Fruit fly (Drosophila melanogaster) whole organism, embryonic: ENCODE results near the gene Exo70.
A peak's percentile ranks its signal among the peaks of the same experiment; 100 is the strongest.

Source experiments
- Bgb ChIP-seq: fragments of 200-800 bp; sonication (Bioruptor generic); IDR thresholded peaks from 2 replicates; pipeline ENCODE4 v1.3.6; 2022; ENCODE audit warnings: missing biosample characterization, missing genetic modification characterization; ENCODE audit not compliant: partially characterized antibody
- CG10209 ChIP-seq: fragments of 200-800 bp; sonication (Bioruptor generic); optimal IDR thresholded peaks from 3 replicates; lab custom pipeline; 2017; ENCODE audit warnings: missing biosample characterization, mild to moderate bottlenecking, missing genetic modification characterization, missing genetic modification reagents
- CG10979 ChIP-seq: fragments of 200-800 bp; sonication (Bioruptor generic); optimal IDR thresholded peaks from 2 replicates; lab custom pipeline; 2018; ENCODE audit warnings: missing biosample characterization, mild to moderate bottlenecking, missing genetic modification characterization, moderate library complexity
- CG12071 ChIP-seq: fragments of 200-800 bp; sonication (Bioruptor generic); optimal IDR thresholded peaks from 3 replicates; lab custom pipeline; 2018; ENCODE audit warnings: missing biosample characterization, mild to moderate bottlenecking, missing genetic modification characterization
- CG12391 ChIP-seq: fragments of 200-800 bp; sonication (Bioruptor generic); optimal IDR thresholded peaks from 3 replicates; lab custom pipeline; 2018; ENCODE audit warnings: missing biosample characterization, mild to moderate bottlenecking, missing genetic modification characterization, moderate library complexity
- CG13287 ChIP-seq: fragments of 200-800 bp; sonication (Bioruptor generic); IDR thresholded peaks from 2 replicates; pipeline ENCODE4 v1.3.6; 2022; ENCODE audit warnings: missing biosample characterization, missing genetic modification characterization; ENCODE audit not compliant: partially characterized antibody
- CG1529 ChIP-seq: fragments of 200-800 bp; sonication (Bioruptor generic); optimal IDR thresholded peaks from 3 replicates; lab custom pipeline; 2018; ENCODE audit warnings: missing biosample characterization, missing genetic modification characterization
- CG1602 ChIP-seq: fragments of 200-800 bp; sonication (Bioruptor generic); optimal IDR thresholded peaks from 3 replicates; lab custom pipeline; 2016; ENCODE audit warnings: missing biosample characterization, missing genetic modification characterization
- CG16779 ChIP-seq: fragments of 200-800 bp; sonication (Bioruptor generic); IDR thresholded peaks from 2 replicates; pipeline ENCODE4 v1.3.6; 2022; ENCODE audit warnings: missing biosample characterization, missing genetic modification characterization
- CG2199 ChIP-seq: fragments of 200-800 bp; sonication (Bioruptor generic); IDR thresholded peaks from 3 replicates; pipeline ENCODE4 v1.3.6; 2022; ENCODE audit warnings: missing biosample characterization, missing genetic modification characterization
- CG43689 ChIP-seq: fragments of 200-800 bp; sonication (Bioruptor generic); IDR thresholded peaks from 2 replicates; pipeline ENCODE4 v1.3.6; 2022; ENCODE audit warnings: missing biosample characterization, missing genetic modification characterization
- CG4707 ChIP-seq: fragments of 200-800 bp; sonication (Bioruptor generic); optimal IDR thresholded peaks from 2 replicates; lab custom pipeline; 2018; ENCODE audit warnings: missing biosample characterization, mild to moderate bottlenecking, missing genetic modification characterization, moderate library complexity
- CG5180 ChIP-seq: fragments of 200-800 bp; sonication (Bioruptor generic); optimal IDR thresholded peaks from 3 replicates; lab custom pipeline; 2017; ENCODE audit warnings: missing biosample characterization, missing genetic modification characterization, mild to moderate bottlenecking, moderate library complexity, missing genetic modification reagents
- CG6272 ChIP-seq: fragments of 200-800 bp; sonication (Bioruptor generic); IDR thresholded peaks from 2 replicates; pipeline ENCODE4 v1.3.6; 2022; ENCODE audit warnings: missing biosample characterization, missing genetic modification characterization
- CG7556 ChIP-seq: fragments of 200-800 bp; sonication (Bioruptor generic); optimal IDR thresholded peaks from 2 replicates; lab custom pipeline; 2017; ENCODE audit warnings: missing biosample characterization, mild to moderate bottlenecking, missing genetic modification characterization
- CG7987 ChIP-seq: fragments of 200-800 bp; sonication (Bioruptor generic); optimal IDR thresholded peaks from 2 replicates; lab custom pipeline; 2018; ENCODE audit warnings: missing biosample characterization, mild to moderate bottlenecking, missing genetic modification characterization, moderate library complexity
- CG8281 ChIP-seq: fragments of 200-800 bp; sonication (Bioruptor generic); optimal IDR thresholded peaks from 2 replicates; lab custom pipeline; 2018; ENCODE audit warnings: missing biosample characterization, mild to moderate bottlenecking, missing genetic modification characterization, moderate library complexity
- CG8765 ChIP-seq: fragments of 200-800 bp; sonication (Bioruptor generic); IDR thresholded peaks from 2 replicates; pipeline ENCODE4 v1.3.6; 2022; ENCODE audit warnings: missing biosample characterization, missing genetic modification characterization
- CG9797 ChIP-seq: fragments of 200-800 bp; sonication (Bioruptor generic); optimal IDR thresholded peaks from 3 replicates; lab custom pipeline; 2018; ENCODE audit warnings: missing biosample characterization, mild to moderate bottlenecking, missing genetic modification characterization
- CoRest ChIP-seq: fragments of 200-800 bp; sonication (Bioruptor generic); optimal IDR thresholded peaks from 3 replicates; lab custom pipeline; 2018; ENCODE audit warnings: missing biosample characterization, mild to moderate bottlenecking, missing genetic modification characterization, moderate library complexity
- H2.0 ChIP-seq: fragments of 200-800 bp; sonication (Bioruptor generic); IDR thresholded peaks from 2 replicates; pipeline ENCODE4 v1.3.6; 2022; ENCODE audit warnings: missing biosample characterization, missing genetic modification characterization
- HHEX ChIP-seq: fragments of 200-800 bp; sonication (Bioruptor generic); optimal IDR thresholded peaks from 3 replicates; lab custom pipeline; 2017; ENCODE audit warnings: missing biosample characterization, mild to moderate bottlenecking, missing genetic modification characterization, missing genetic modification reagents
- HLHmδ ChIP-seq: fragments of 200-800 bp; sonication (Bioruptor generic); optimal IDR thresholded peaks from 2 replicates; lab custom pipeline; 2018; ENCODE audit warnings: missing biosample characterization, mild to moderate bottlenecking, missing genetic modification characterization, moderate library complexity
- Hr51 ChIP-seq, 2 experiments: fragments of 200-800 bp; sonication (Bioruptor generic); optimal IDR thresholded peaks; 2 replicates in 1 of 2; 3 replicates in 1 of 2; lab custom pipeline; 2016 to 2018; ENCODE audit warnings: missing biosample characterization in 2 of 2, missing genetic modification characterization in 2 of 2, mild to moderate bottlenecking in 1 of 2, moderate library complexity in 1 of 2
- MBD-R2 ChIP-seq: fragments of 200-800 bp; sonication (Bioruptor generic); IDR thresholded peaks from 2 replicates; pipeline ENCODE4 v1.3.6; 2022; ENCODE audit warnings: missing biosample characterization, missing genetic modification characterization
- Sox102F ChIP-seq: fragments of 200-800 bp; sonication (Bioruptor generic); optimal IDR thresholded peaks from 2 replicates; lab custom pipeline; 2018; ENCODE audit warnings: missing biosample characterization, mild to moderate bottlenecking, missing genetic modification characterization, moderate library complexity
- bbx ChIP-seq: fragments of 200-800 bp; sonication (Bioruptor generic); IDR thresholded peaks from 2 replicates; pipeline ENCODE4 v1.3.6; 2022; ENCODE audit warnings: missing biosample characterization, missing genetic modification characterization; ENCODE audit not compliant: partially characterized antibody
- bcd ChIP-seq: fragments of 200-800 bp; sonication (Bioruptor generic); optimal IDR thresholded peaks from 2 replicates; lab custom pipeline; 2017; ENCODE audit warnings: missing biosample characterization, mild to moderate bottlenecking, missing genetic modification characterization
- cas ChIP-seq: fragments of 200-800 bp; sonication (Bioruptor generic); IDR thresholded peaks from 2 replicates; pipeline ENCODE4 v1.3.6; 2022; ENCODE audit warnings: missing biosample characterization, missing genetic modification characterization
- chinmo ChIP-seq: fragments of 200-800 bp; sonication (Bioruptor generic); IDR thresholded peaks from 4 replicates; pipeline ENCODE4 v1.3.6; 2022; ENCODE audit warnings: missing biosample characterization, missing genetic modification characterization; ENCODE audit not compliant: partially characterized antibody
- crol ChIP-seq: fragments of 200-800 bp; sonication (Bioruptor generic); IDR thresholded peaks from 2 replicates; pipeline ENCODE4 v1.3.6; 2022; ENCODE audit warnings: missing biosample characterization, missing genetic modification characterization
- dmrt11E ChIP-seq: fragments of 200-800 bp; sonication (Bioruptor generic); optimal IDR thresholded peaks from 3 replicates; lab custom pipeline; 2018; ENCODE audit warnings: missing biosample characterization, mild to moderate bottlenecking, missing genetic modification characterization, moderate library complexity
- esg ChIP-seq: fragments of 200-800 bp; sonication (Bioruptor generic); conservative IDR thresholded peaks from 2 replicates; pipeline ENCODE4 v1.3.6; 2022; ENCODE audit warnings: missing biosample characterization, missing genetic modification characterization
- ewg ChIP-seq: fragments of 200-800 bp; sonication (Bioruptor generic); optimal IDR thresholded peaks from 3 replicates; lab custom pipeline; 2017; ENCODE audit warnings: mild to moderate bottlenecking, missing biosample characterization, missing genetic modification reagents, missing genetic modification characterization
- gem ChIP-seq: fragments of 200-800 bp; sonication (Bioruptor generic); optimal IDR thresholded peaks from 2 replicates; lab custom pipeline; 2019; ENCODE audit warnings: missing biosample characterization, mild to moderate bottlenecking, missing genetic modification characterization, moderate library complexity
- gt ChIP-seq: fragments of 200-800 bp; sonication (Bioruptor generic); IDR thresholded peaks from 2 replicates; pipeline ENCODE4 v1.3.6; 2022; ENCODE audit warnings: missing biosample characterization, missing genetic modification characterization
- hb ChIP-seq: fragments of 200-800 bp; sonication (Bioruptor generic); IDR thresholded peaks from 3 replicates; pipeline ENCODE4 v1.3.6; 2022; ENCODE audit warnings: missing biosample characterization, missing genetic modification characterization; ENCODE audit not compliant: partially characterized antibody
- lilli ChIP-seq: fragments of 200-800 bp; sonication (Bioruptor generic); optimal IDR thresholded peaks from 3 replicates; lab custom pipeline; 2016; ENCODE audit warnings: missing biosample characterization, missing genetic modification characterization
- nmo ChIP-seq: fragments of 200-800 bp; sonication (Bioruptor generic); optimal IDR thresholded peaks from 2 replicates; lab custom pipeline; 2018; ENCODE audit warnings: missing biosample characterization, mild to moderate bottlenecking, missing genetic modification characterization, moderate library complexity
- pros ChIP-seq: fragments of 200-800 bp; sonication (Bioruptor generic); optimal IDR thresholded peaks from 3 replicates; lab custom pipeline; 2019; ENCODE audit warnings: missing biosample characterization, mild to moderate bottlenecking, missing genetic modification characterization, moderate library complexity
- run ChIP-seq: fragments of 200-800 bp; sonication (Bioruptor generic); optimal IDR thresholded peaks from 3 replicates; lab custom pipeline; 2018; ENCODE audit warnings: missing biosample characterization, mild to moderate bottlenecking, missing genetic modification characterization
- sens ChIP-seq: fragments of 200-800 bp; sonication (Bioruptor generic); peaks from one replicate; lab custom pipeline; 2016; ENCODE audit warnings: missing biosample characterization, missing genetic modification characterization
- sqz ChIP-seq: fragments of 200-800 bp; sonication (Bioruptor generic); optimal IDR thresholded peaks from 3 replicates; lab custom pipeline; 2018; ENCODE audit warnings: missing biosample characterization, mild to moderate bottlenecking, missing genetic modification characterization
- trh ChIP-seq: fragments of 200-800 bp; sonication (Bioruptor generic); optimal IDR thresholded peaks from 2 replicates; lab custom pipeline; 2016; ENCODE audit warnings: missing biosample characterization, missing genetic modification characterization
- tx ChIP-seq: fragments of 200-800 bp; sonication (Bioruptor generic); optimal IDR thresholded peaks from 2 replicates; lab custom pipeline; 2016; ENCODE audit warnings: missing biosample characterization, missing genetic modification characterization
- z ChIP-seq: fragments of 200-800 bp; sonication (Bioruptor generic); IDR thresholded peaks from 3 replicates; pipeline ENCODE4 v1.3.6; 2022; ENCODE audit warnings: missing biosample characterization, missing genetic modification characterization
- zen2 ChIP-seq: fragments of 200-800 bp; sonication (Bioruptor generic); IDR thresholded peaks from 3 replicates; pipeline ENCODE4 v1.3.6; 2022; ENCODE audit warnings: missing biosample characterization, missing genetic modification characterization; ENCODE audit not compliant: partially characterized antibody

Exo70 gene

dm6 chr3L:8458767-8459614, 47.3 kb downstream of the Exo70 start (continued):
- TF ChIP-seq ewg (GFP tag; lab: Kevin White, UChicago) (no peak), Hr51 (GFP tag; optimal IDR thresholded peaks at IDR 0.05; lab: Kevin White, UChicago) (peak in 1 of 2 experiments; percentile 36), CG43689 (no peak), hb (GFP tag; lab: Robert Waterston, UW) (no peak), CG7556 (peak; percentile 50), gem (peak; percentile 49), CG2199 (GFP tag; lab: Robert Waterston, UW) (peak; percentile 71; the same call in 1 of the 3 replicates), sens (peak; percentile 49), lilli (GFP tag; lab: Kevin White, UChicago) (peak; percentile 17), sqz (no peak), dmrt11E (tag; lab: Kevin White, UChicago) (peak; percentile 0), CG12391 (tag; lab: Kevin White, UChicago) (peak; percentile 30), CG10979 (tag; lab: Kevin White, UChicago) (peak; percentile 59), pros (GFP tag; lab: Kevin White, UChicago) (peak; percentile 79), crol (GFP tag; lab: Robert Waterston, UW) (peak; percentile 88), CG9797 (GFP tag; lab: Kevin White, UChicago) (no peak), z (GFP tag; lab: Robert Waterston, UW) (peak; percentile 93), CG4707 (GFP tag; lab: Kevin White, UChicago) (peak; percentile 9), HLHmδ (GFP tag; lab: Kevin White, UChicago) (peak; percentile 19), CoRest (tag; lab: Kevin White, UChicago) (peak; percentile 14), esg (GFP tag; lab: Robert Waterston, UW) (no peak), cas (GFP tag; lab: Robert Waterston, UW) (no peak), Sox102F (GFP tag; lab: Kevin White, UChicago) (peak; percentile 36), tx (GFP tag; lab: Kevin White, UChicago) (no peak)
- TF ChIP-seq, all 482 proteins: peak for 63

dm6 chr3L:8459615-8460004, 48.0 kb downstream of the Exo70 start:
- no peak for TF ChIP-seq bcd (GFP tag; lab: Kevin White, UChicago)
- TF ChIP-seq chinmo (GFP tag; lab: Robert Waterston, UW), result peak; percentile 41; the same call in 1 of the 4 replicates
- no peak for TF ChIP-seq H2.0
- TF ChIP-seq CG10209 (GFP tag; lab: Kevin White, UChicago), result no peak
- TF ChIP-seq HHEX (GFP tag; lab: Kevin White, UChicago), result no peak
- TF ChIP-seq CG5180 (GFP tag; lab: Kevin White, UChicago), result peak; percentile 98
- TF ChIP-seq CG16779, result no peak
- TF ChIP-seq CG6272 (GFP tag; lab: Robert Waterston, UW), result 0 out of 2 replicates have a peak, but pooled peaks have one; percentile 21
- TF ChIP-seq Bgb (GFP tag; lab: Robert Waterston, UW), result 0 out of 2 replicates have a peak, but pooled peaks have one; percentile 35
- TF ChIP-seq trh (GFP tag; lab: Kevin White, UChicago), result no peak
- no peak for TF ChIP-seq gt (GFP tag; lab: Robert Waterston, UW)
- TF ChIP-seq zen2 (GFP tag; lab: Robert Waterston, UW), result 0 out of 3 replicates have a peak, but pooled peaks have one; percentile 33
- no peak for TF ChIP-seq MBD-R2
- TF ChIP-seq CG12071 (GFP tag; lab: Kevin White, UChicago), result peak; percentile 6
- no peak for TF ChIP-seq CG1602 (GFP tag; lab: Kevin White, UChicago)
- no peak for TF ChIP-seq CG8281 (tag; lab: Kevin White, UChicago)
- TF ChIP-seq CG13287, result peak; percentile 23; the same call in 1 of the 2 replicates
- no peak for TF ChIP-seq CG1529
- no peak for TF ChIP-seq CG8765 (GFP tag; lab: Robert Waterston, UW)
- peak; percentile 11 for TF ChIP-seq CG7987 (GFP tag; lab: Kevin White, UChicago)
- TF ChIP-seq nmo (GFP tag; lab: Kevin White, UChicago), result no peak
- TF ChIP-seq CG10979 (tag; lab: Kevin White, UChicago), result no peak
- peak; percentile 7; the same call in 1 of the 2 replicates for TF ChIP-seq bbx
- TF ChIP-seq run, result no peak
